Worm (Caenorhabditis elegans) whole organism, L2 larva: ENCODE results near the gene F16H6.8.

ENCODE experiments used
- F13H6.1 ChIP-seq: sonication (generic microtip); optimal IDR thresholded peaks from 2 replicates; lab custom pipeline; 2016; ENCODE audit warnings: missing genetic modification characterization, missing compliant biosample characterization
- Y55F3AM.14 ChIP-seq: fragments of 200-800 bp; sonication (Bioruptor generic); optimal IDR thresholded peaks from 2 replicates; lab custom pipeline; 2018; ENCODE audit warnings: mild to moderate bottlenecking, missing genetic modification characterization, missing compliant biosample characterization
- ceh-82 ChIP-seq: fragments of 150-350 bp; optimal IDR thresholded peaks from 2 replicates; lab custom pipeline; 2014; ENCODE audit warnings: missing biosample characterization, missing genetic modification characterization
- crh-2 ChIP-seq: sonication (generic microtip); optimal IDR thresholded peaks from 2 replicates; lab custom pipeline; 2017; ENCODE audit warnings: missing biosample characterization, missing genetic modification characterization
- egl-27 ChIP-seq: sonication (generic microtip); optimal IDR thresholded peaks from 3 replicates; lab custom pipeline; 2017; ENCODE audit warnings: missing biosample characterization, missing genetic modification reagents, missing genetic modification characterization
- nhr-12 ChIP-seq: fragments of 150-350 bp; optimal IDR thresholded peaks from 2 replicates; lab custom pipeline; 2014; ENCODE audit warnings: missing biosample characterization, missing genetic modification characterization
- nhr-21 ChIP-seq: fragments of 150-350 bp; optimal IDR thresholded peaks from 2 replicates; lab custom pipeline; 2014; ENCODE audit warnings: missing biosample characterization, missing genetic modification characterization
- nhr-237 ChIP-seq: fragments of 150-350 bp; optimal IDR thresholded peaks from 2 replicates; lab custom pipeline; 2014; ENCODE audit warnings: missing biosample characterization, missing genetic modification characterization
- nhr-77 ChIP-seq: fragments of 150-350 bp; optimal IDR thresholded peaks from 2 replicates; lab custom pipeline; 2014; ENCODE audit warnings: missing biosample characterization, missing genetic modification characterization
- unc-39 ChIP-seq: fragments of 150-350 bp; optimal IDR thresholded peaks from 2 replicates; lab custom pipeline; 2014; ENCODE audit warnings: missing biosample characterization, missing genetic modification characterization

DNA sequence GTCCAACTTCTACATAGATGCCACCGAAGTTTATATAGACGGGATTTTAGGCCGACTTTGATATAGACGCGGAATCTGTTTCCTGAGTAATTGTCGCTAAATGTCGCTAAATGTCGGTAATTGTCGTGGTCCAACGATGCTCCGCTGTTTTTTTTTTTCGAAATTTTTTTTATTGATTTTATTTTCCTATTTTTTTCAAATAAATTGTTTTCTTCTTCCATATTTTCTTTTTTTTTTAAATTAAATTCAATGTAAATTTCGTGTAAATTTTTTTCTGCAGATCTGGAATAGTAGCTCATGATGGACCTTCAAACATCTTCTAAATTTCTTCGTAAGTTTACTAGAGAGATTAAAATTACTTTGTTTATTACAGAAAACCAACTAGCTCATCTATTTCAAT is 31.2 kb downstream of the F16H6.8 start, which contains the start of gene C31G12.3:
- TF ChIP-seq F13H6.1 (tag; lab: Kevin White, UChicago) (no peak), egl-27 (tag; lab: Kevin White, UChicago) (no peak), ceh-82 (no peak), nhr-77 (tag; lab: Kevin White, UChicago) (no peak), nhr-12 (tag; lab: Kevin White, UChicago) (no peak), nhr-237 (tag; lab: Kevin White, UChicago) (no peak), nhr-21 (tag; lab: Kevin White, UChicago) (no peak), crh-2 (tag; lab: Kevin White, UChicago) (no peak), Y55F3AM.14 (no peak), unc-39 (tag; lab: Kevin White, UChicago) (no peak)
